Worm (Caenorhabditis elegans) whole organism, L2 larva: ENCODE measurements around the gene Y57A10A.5.

Experiments
- R02D3.7 ChIP-seq: fragments of 150-350 bp; optimal IDR thresholded peaks from 2 replicates; lab custom pipeline; 2014; ENCODE audit warnings: missing biosample characterization, missing genetic modification characterization
- elt-3 ChIP-seq: sonication (generic microtip); optimal IDR thresholded peaks from 2 replicates; lab custom pipeline; 2017; ENCODE audit warnings: missing biosample characterization, missing genetic modification characterization
- lin-11 ChIP-seq: fragments of 150-350 bp; sonication (generic microtip); optimal IDR thresholded peaks from 2 replicates; lab custom pipeline; 2014; ENCODE audit warnings: missing biosample characterization, missing genetic modification characterization, inconsistent platforms, mixed read lengths
- mdl-1 ChIP-seq, 2 experiments: fragments of 150-350 bp in 1 of 2; sonication (generic microtip) in 1 of 2; optimal IDR thresholded peaks; 2 replicates each; lab custom pipeline; 2017; ENCODE audit warnings: missing biosample characterization in 2 of 2, missing genetic modification characterization in 2 of 2
- nhr-12 ChIP-seq: fragments of 150-350 bp; optimal IDR thresholded peaks from 2 replicates; lab custom pipeline; 2014; ENCODE audit warnings: missing biosample characterization, missing genetic modification characterization
- nhr-77 ChIP-seq: fragments of 150-350 bp; optimal IDR thresholded peaks from 2 replicates; lab custom pipeline; 2014; ENCODE audit warnings: missing biosample characterization, missing genetic modification characterization
- skn-1 ChIP-seq: sonication (generic microtip); optimal IDR thresholded peaks from 2 replicates; lab custom pipeline; 2017; ENCODE audit warnings: missing biosample characterization, missing genetic modification characterization
- unc-55 ChIP-seq: fragments of 150-350 bp; sonication (generic microtip); optimal IDR thresholded peaks from 3 replicates; lab custom pipeline; 2014; ENCODE audit warnings: missing biosample characterization, missing genetic modification reagents, missing genetic modification characterization

ce11 chrII:12185710-12186109 is 31.4 kb downstream of the Y57A10A.5 start, which contains the start of gene Y57A10A.14:
- TF ChIP-seq elt-3 (tag; lab: Kevin White, UChicago) (no peak), nhr-12 (tag; lab: Kevin White, UChicago) (no peak), skn-1 (tag; lab: Kevin White, UChicago) (peak; percentile 87), lin-11 (tag; lab: Kevin White, UChicago) (no peak), unc-55 (no peak), mdl-1 (tag; optimal IDR thresholded peaks at IDR 0.05; lab: Kevin White, UChicago) (no peak), nhr-77 (tag; lab: Kevin White, UChicago) (no peak), R02D3.7 (tag; lab: Kevin White, UChicago) (no peak)
